Fruit fly (Drosophila melanogaster): Measurements from ENCODE around the gene CG11555.

DNA sequence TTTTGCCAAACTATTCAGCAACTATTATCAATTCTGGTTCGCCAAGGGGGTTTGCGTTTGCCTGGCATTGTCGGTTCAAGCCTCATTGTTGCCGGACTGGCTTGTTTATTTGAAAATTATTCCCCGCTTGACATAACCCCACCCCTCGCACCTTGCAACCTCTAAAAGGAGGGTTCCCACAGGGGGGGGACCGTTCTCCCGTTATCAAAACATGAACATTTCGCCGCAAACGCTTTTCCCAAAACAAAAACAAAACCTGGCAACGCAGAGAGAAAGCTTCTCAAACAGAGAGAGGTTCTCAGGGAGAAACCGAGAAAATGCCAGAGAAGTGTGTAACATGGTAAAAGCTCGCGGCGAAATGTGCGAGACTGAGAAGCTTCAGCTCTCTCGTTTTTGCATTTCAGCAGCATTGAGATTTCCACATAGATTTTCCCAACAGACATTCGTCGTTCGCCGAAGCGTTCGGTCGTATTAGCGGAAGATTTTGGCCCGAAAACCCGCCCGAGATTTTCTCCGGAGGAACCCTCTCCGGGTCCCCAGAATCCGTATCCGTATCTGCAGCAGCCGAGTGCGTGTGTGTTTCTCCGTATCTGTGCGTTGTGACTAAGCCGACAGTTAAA, 36.3 kb downstream of the CG11555 start:
- TF ChIP-seq CG8478 (optimal IDR thresholded peaks at IDR 0.05) (no peak), pan (optimal IDR thresholded peaks at IDR 0.05) (no peak), psq (optimal IDR thresholded peaks at IDR 0.05) (no peak), usp (GFP tag; optimal IDR thresholded peaks at IDR 0.05) (no peak), EcR (GFP tag; optimal IDR thresholded peaks at IDR 0.05) (no peak)
